Worm (Caenorhabditis elegans) whole organism, young adult: ENCODE results near the gene F59G1.8.

Experiments
- F57C9.4 ChIP-seq: sonication (generic microtip); optimal IDR thresholded peaks from 2 replicates; lab custom pipeline; 2017; ENCODE audit warnings: mild to moderate bottlenecking, missing genetic modification characterization, missing compliant biosample characterization
- K11D2.4 ChIP-seq: fragments of 200-800 bp; sonication (Bioruptor generic); IDR thresholded peaks from 2 replicates; pipeline ENCODE4 v1.3.6; 2022; ENCODE audit warnings: missing genetic modification reagents, missing genetic modification characterization, missing compliant biosample characterization
- Y53G8AR.9 ChIP-seq: fragments of 200-800 bp; sonication (Bioruptor generic); conservative IDR thresholded peaks from 2 replicates; pipeline ENCODE4 v1.3.6; 2022; ENCODE audit warnings: missing genetic modification reagents, missing genetic modification characterization, missing compliant biosample characterization
- Y67H2A.10 ChIP-seq: fragments of 200-800 bp; sonication (Bioruptor generic); conservative IDR thresholded peaks from 2 replicates; pipeline ENCODE4 v1.3.6; 2022; ENCODE audit warnings: missing genetic modification reagents, missing genetic modification characterization, missing compliant biosample characterization
- aptf-3 ChIP-seq: fragments of 200-800 bp; sonication (Bioruptor generic); IDR thresholded peaks from 2 replicates; pipeline ENCODE4 v1.3.6; 2022; ENCODE audit warnings: missing genetic modification characterization, missing compliant biosample characterization
- atf-7 ChIP-seq: sonication (generic microtip); optimal IDR thresholded peaks from 2 replicates; lab custom pipeline; 2017; ENCODE audit warnings: mild to moderate bottlenecking, missing genetic modification characterization, missing compliant biosample characterization
- attf-3 ChIP-seq: fragments of 200-800 bp; sonication (Bioruptor generic); conservative IDR thresholded peaks from 2 replicates; pipeline ENCODE4 v1.3.6; 2022; ENCODE audit warnings: missing genetic modification reagents, missing genetic modification characterization, missing compliant biosample characterization
- attf-6 ChIP-seq: fragments of 200-800 bp; sonication (Bioruptor generic); IDR thresholded peaks from 2 replicates; pipeline ENCODE4 v1.3.6; 2022; ENCODE audit warnings: missing genetic modification reagents, missing genetic modification characterization, missing compliant biosample characterization
- cebp-1 ChIP-seq, 2 experiments: fragments of 200-800 bp in 1 of 2; sonication (Bioruptor generic) in 1 of 2; sonication (generic microtip) in 1 of 2; IDR thresholded peaks in 1 of 2; optimal IDR thresholded peaks in 1 of 2; 2 replicates each; pipeline versions ENCODE4 v1.3.6 to Lab custom; 2017 to 2022; ENCODE audit warnings: missing compliant biosample characterization in 2 of 2, missing genetic modification characterization in 2 of 2, mild to moderate bottlenecking in 1 of 2, missing genetic modification reagents in 1 of 2, moderate library complexity in 1 of 2
- ceh-100 ChIP-seq: fragments of 200-800 bp; sonication (Bioruptor generic); IDR thresholded peaks from 2 replicates; pipeline ENCODE4 v1.3.6; 2022; ENCODE audit warnings: missing genetic modification reagents, missing genetic modification characterization, missing compliant biosample characterization
- ceh-58 ChIP-seq: fragments of 200-800 bp; sonication (Bioruptor generic); IDR thresholded peaks from 2 replicates; pipeline ENCODE4 v1.3.6; 2022; ENCODE audit warnings: missing genetic modification characterization, missing compliant biosample characterization
- dox-1 ChIP-seq: fragments of 200-800 bp; sonication (Bioruptor generic); IDR thresholded peaks from 2 replicates; pipeline ENCODE4 v1.3.6; 2022; ENCODE audit warnings: missing genetic modification reagents, missing genetic modification characterization, missing compliant biosample characterization
- dpff-1 ChIP-seq: sonication (generic microtip); optimal IDR thresholded peaks from 2 replicates; lab custom pipeline; 2017; ENCODE audit warnings: mild to moderate bottlenecking, missing genetic modification characterization, missing compliant biosample characterization
- egl-44 ChIP-seq: fragments of 200-800 bp; sonication (Bioruptor generic); IDR thresholded peaks from 2 replicates; pipeline ENCODE4 v1.3.6; 2022; ENCODE audit warnings: missing genetic modification reagents, missing genetic modification characterization, missing compliant biosample characterization
- egrh-3 ChIP-seq: fragments of 200-800 bp; sonication (Bioruptor generic); IDR thresholded peaks from 2 replicates; pipeline ENCODE4 v1.3.6; 2022; ENCODE audit warnings: missing genetic modification reagents, missing genetic modification characterization, missing compliant biosample characterization
- fkh-3 ChIP-seq: sonication (generic microtip); optimal IDR thresholded peaks from 2 replicates; lab custom pipeline; 2016; ENCODE audit warnings: mild to moderate bottlenecking, missing genetic modification characterization, missing compliant biosample characterization
- hmg-1.2 ChIP-seq: fragments of 200-800 bp; sonication (Bioruptor generic); IDR thresholded peaks from 2 replicates; pipeline ENCODE4 v1.3.6; 2022; ENCODE audit warnings: missing genetic modification reagents, missing genetic modification characterization, missing compliant biosample characterization
- let-607 ChIP-seq, 2 experiments: fragments of 200-800 bp in 1 of 2; sonication (Bioruptor generic) in 1 of 2; sonication (generic microtip) in 1 of 2; optimal IDR thresholded peaks; 2 replicates each; lab custom pipeline; 2016 to 2018; ENCODE audit warnings: mild to moderate bottlenecking in 2 of 2, missing compliant biosample characterization in 2 of 2, missing genetic modification characterization in 2 of 2, moderate library complexity in 2 of 2, missing genotype in 1 of 2
- lin-26 ChIP-seq: fragments of 200-800 bp; sonication (Bioruptor generic); IDR thresholded peaks from 2 replicates; pipeline ENCODE4 v1.3.6; 2022; ENCODE audit warnings: missing genetic modification reagents, missing genetic modification characterization, missing compliant biosample characterization
- lin-40 ChIP-seq: sonication (generic microtip); optimal IDR thresholded peaks from 2 replicates; lab custom pipeline; 2016; ENCODE audit warnings: missing genetic modification characterization, mild to moderate bottlenecking, missing compliant biosample characterization, missing genotype, missing genetic modification reagents
- madf-3 ChIP-seq: fragments of 200-800 bp; sonication (Bioruptor generic); IDR thresholded peaks from 2 replicates; pipeline ENCODE4 v1.3.6; 2022; ENCODE audit warnings: missing genetic modification reagents, missing genetic modification characterization, missing compliant biosample characterization
- mxl-1 ChIP-seq: sonication (generic microtip); optimal IDR thresholded peaks from 2 replicates; lab custom pipeline; 2016; ENCODE audit warnings: missing genetic modification characterization, missing compliant biosample characterization
- nfya-2 ChIP-seq: fragments of 200-800 bp; sonication (Bioruptor generic); IDR thresholded peaks from 2 replicates; pipeline ENCODE4 v1.3.6; 2022; ENCODE audit warnings: missing genetic modification reagents, missing genetic modification characterization, missing compliant biosample characterization
- nhr-120 ChIP-seq: fragments of 200-800 bp; sonication (Bioruptor generic); IDR thresholded peaks from 2 replicates; pipeline ENCODE4 v1.3.6; 2022; ENCODE audit warnings: missing genetic modification characterization, missing compliant biosample characterization
- nhr-27 ChIP-seq: fragments of 200-800 bp; sonication (Bioruptor generic); optimal IDR thresholded peaks from 2 replicates; lab custom pipeline; 2018; ENCODE audit warnings: mild to moderate bottlenecking, missing genetic modification characterization, moderate library complexity, missing compliant biosample characterization
- nhr-80 ChIP-seq: sonication (generic microtip); optimal IDR thresholded peaks from 2 replicates; lab custom pipeline; 2016; ENCODE audit warnings: missing genetic modification characterization, missing compliant biosample characterization
- repo-1 ChIP-seq: sonication (generic microtip); optimal IDR thresholded peaks from 2 replicates; lab custom pipeline; 2017; ENCODE audit warnings: mild to moderate bottlenecking, missing genetic modification characterization, missing compliant biosample characterization
- snpc-1.1 ChIP-seq: sonication (generic microtip); optimal IDR thresholded peaks from 2 replicates; lab custom pipeline; 2017; ENCODE audit warnings: missing genetic modification characterization, mild to moderate bottlenecking, missing compliant biosample characterization, antibody characterized with exemption, moderate library complexity, missing genotype, missing genetic modification reagents; ENCODE audit not compliant: insufficient read depth
- snpc-3.4 ChIP-seq: sonication (generic microtip); optimal IDR thresholded peaks from 2 replicates; lab custom pipeline; 2017; ENCODE audit warnings: missing genetic modification characterization, mild to moderate bottlenecking, missing compliant biosample characterization, antibody characterized with exemption, moderate library complexity, missing genotype, missing genetic modification reagents
- xnd-1 ChIP-seq: sonication (generic microtip); optimal IDR thresholded peaks from 2 replicates; lab custom pipeline; 2016; ENCODE audit warnings: missing genotype, missing genetic modification reagents, missing genetic modification characterization, missing compliant biosample characterization
- zim-3 ChIP-seq: sonication (generic microtip); optimal IDR thresholded peaks from 2 replicates; lab custom pipeline; 2017; ENCODE audit warnings: mild to moderate bottlenecking, missing genetic modification characterization, moderate library complexity, missing compliant biosample characterization
- ztf-25 ChIP-seq: fragments of 200-800 bp; sonication (Bioruptor generic); IDR thresholded peaks from 2 replicates; pipeline ENCODE4 v1.3.6; 2022; ENCODE audit warnings: missing genetic modification reagents, missing genetic modification characterization, missing compliant biosample characterization
- ztf-26 ChIP-seq: sonication (generic microtip); optimal IDR thresholded peaks from 2 replicates; lab custom pipeline; 2017; ENCODE audit warnings: missing genetic modification characterization, missing compliant biosample characterization
- ztf-3 ChIP-seq: fragments of 200-800 bp; sonication (Bioruptor generic); optimal IDR thresholded peaks from 2 replicates; lab custom pipeline; 2018; ENCODE audit warnings: mild to moderate bottlenecking, missing genetic modification characterization, missing compliant biosample characterization
- ztf-6 ChIP-seq: fragments of 200-800 bp; sonication (Bioruptor generic); IDR thresholded peaks from 2 replicates; pipeline ENCODE4 v1.3.6; 2022; ENCODE audit warnings: missing genetic modification reagents, missing genetic modification characterization, missing compliant biosample characterization

Gene F59G1.8

ce11 chrII:5884252-5884651 lies 22.1 kb upstream of the F59G1.8 start, which contains the start of gene rfip-1:
Gene rfip-1, plus strand, starts transcription at chrII:5884552.
- TF ChIP-seq lin-26 (GFP tag; lab: Robert Waterston, UW) (no peak), zim-3 (tag; lab: Kevin White, UChicago) (no peak), cebp-1 (GFP tag; IDR thresholded peaks at IDR 0.05; lab: Robert Waterston, UW) (no peak), cebp-1 (tag; optimal IDR thresholded peaks at IDR 0.05; lab: Kevin White, UChicago) (no peak), nhr-120 (GFP tag; lab: Robert Waterston, UW) (no peak), hmg-1.2 (GFP tag; lab: Robert Waterston, UW) (no peak), let-607 (tag; optimal IDR thresholded peaks at IDR 0.05; lab: Kevin White, UChicago) (no peak), madf-3 (GFP tag; lab: Robert Waterston, UW) (no peak), nfya-2 (GFP tag; lab: Robert Waterston, UW) (no peak), fkh-3 (tag; lab: Kevin White, UChicago) (no peak), xnd-1 (tag; lab: Kevin White, UChicago) (no peak), nhr-27 (no peak), egl-44 (GFP tag; lab: Robert Waterston, UW) (no peak), nhr-80 (tag; lab: Kevin White, UChicago) (no peak), attf-3 (GFP tag; lab: Robert Waterston, UW) (no peak), ceh-58 (no peak)

- no peak for TF ChIP-seq ztf-3
- no peak for TF ChIP-seq let-607 (tag; optimal IDR thresholded peaks at IDR 0.05; lab: Kevin White, UChicago)
- no peak for TF ChIP-seq Y67H2A.10
- no peak for TF ChIP-seq aptf-3
- no peak for TF ChIP-seq attf-6 (GFP tag; lab: Robert Waterston, UW)
- TF ChIP-seq zim-3 (tag; lab: Kevin White, UChicago), result no peak
- TF ChIP-seq snpc-3.4 (tag; lab: Kevin White, UChicago), result no peak
- no peak for TF ChIP-seq K11D2.4 (GFP tag; lab: Robert Waterston, UW)
- TF ChIP-seq ztf-6, result no peak
- peak; percentile 76; the same call in 1 of the 2 replicates for TF ChIP-seq cebp-1 (GFP tag; IDR thresholded peaks at IDR 0.05; lab: Robert Waterston, UW)
- peak; percentile 94 for TF ChIP-seq cebp-1 (tag; optimal IDR thresholded peaks at IDR 0.05; lab: Kevin White, UChicago)
- peak; percentile 43 for TF ChIP-seq nhr-80 (tag; lab: Kevin White, UChicago)
- 0 out of 2 replicates have a peak, but pooled peaks have one; percentile 27 for TF ChIP-seq dox-1 (GFP tag; lab: Robert Waterston, UW)
- TF ChIP-seq hmg-1.2 (GFP tag; lab: Robert Waterston, UW), result peak; percentile 16; the same call in 1 of the 2 replicates
- TF ChIP-seq lin-40, result peak; percentile 64
- no peak for TF ChIP-seq ztf-25 (GFP tag; lab: Robert Waterston, UW)
- TF ChIP-seq dpff-1 (tag; lab: Kevin White, UChicago), result no peak
- no peak for TF ChIP-seq snpc-1.1 (tag; lab: Kevin White, UChicago)
These were observed 20.3 kb upstream of the F59G1.8 start for ce11 chrII:5885966-5886621.

- no peak for TF ChIP-seq ceh-100 (GFP tag; lab: Robert Waterston, UW)
- 0 out of 2 replicates have a peak, but pooled peaks have one; percentile 26 for TF ChIP-seq cebp-1 (GFP tag; IDR thresholded peaks at IDR 0.05; lab: Robert Waterston, UW)
- peak; percentile 78 for TF ChIP-seq cebp-1 (tag; optimal IDR thresholded peaks at IDR 0.05; lab: Kevin White, UChicago)
- TF ChIP-seq, all 124 proteins: peak for 1
These were observed 16.8 kb upstream of the F59G1.8 start for ce11 chrII:5889417-5890139.

- 0 out of 2 replicates have a peak, but pooled peaks have one; percentile 47 for TF ChIP-seq Y53G8AR.9
- no peak for TF ChIP-seq cebp-1 (GFP tag; IDR thresholded peaks at IDR 0.05; lab: Robert Waterston, UW)
- peak; percentile 4 for TF ChIP-seq cebp-1 (tag; optimal IDR thresholded peaks at IDR 0.05; lab: Kevin White, UChicago)
- peak; percentile 55 for TF ChIP-seq repo-1 (tag; lab: Kevin White, UChicago)
- TF ChIP-seq F57C9.4, result no peak
- no peak for TF ChIP-seq egrh-3 (GFP tag; lab: Robert Waterston, UW)
- peak; percentile 25 for TF ChIP-seq atf-7 (tag; lab: Kevin White, UChicago)
- TF ChIP-seq mxl-1 (tag; lab: Kevin White, UChicago), result no peak
- TF ChIP-seq ztf-26 (tag; lab: Kevin White, UChicago), result peak; percentile 25
- no peak for TF ChIP-seq attf-6 (GFP tag; lab: Robert Waterston, UW)
- no peak for TF ChIP-seq hmg-1.2 (GFP tag; lab: Robert Waterston, UW)
These were observed 13.6 kb upstream of the F59G1.8 start for ce11 chrII:5892813-5893212.
